Fruit fly (Drosophila melanogaster) whole organism, pupa: ENCODE results near the gene Gos28.
A peak's percentile ranks its signal among the peaks of the same experiment; 100 is the strongest.

Experiments used
- CG14655 ChIP-seq: fragments of 200-800 bp; sonication (Bioruptor generic); optimal IDR thresholded peaks from 3 replicates; lab custom pipeline; 2017; ENCODE audit warnings: mild to moderate bottlenecking, missing biosample characterization, missing genetic modification reagents, missing genetic modification characterization
- CG17806 ChIP-seq: fragments of 200-800 bp; sonication (Bioruptor generic); optimal IDR thresholded peaks from 2 replicates; lab custom pipeline; 2018; ENCODE audit warnings: missing biosample characterization, mild to moderate bottlenecking, missing genetic modification characterization, moderate library complexity
- CG32121 ChIP-seq: fragments of 200-800 bp; sonication (Bioruptor generic); IDR thresholded peaks from 2 replicates; pipeline ENCODE4 v1.3.6; 2022; ENCODE audit warnings: missing biosample characterization, missing genetic modification characterization
- CG8159 ChIP-seq: fragments of 200-800 bp; sonication (Bioruptor generic); optimal IDR thresholded peaks from 3 replicates; lab custom pipeline; 2018; ENCODE audit warnings: missing biosample characterization, mild to moderate bottlenecking, missing genetic modification characterization, moderate library complexity
- CG8301 ChIP-seq: fragments of 200-800 bp; sonication (Bioruptor generic); optimal IDR thresholded peaks from 2 replicates; lab custom pipeline; 2018; ENCODE audit warnings: missing biosample characterization, mild to moderate bottlenecking, missing genetic modification characterization
- EcR ChIP-seq: fragments of 200-800 bp; sonication (Bioruptor generic); optimal IDR thresholded peaks from 3 replicates; lab custom pipeline; 2019; ENCODE audit warnings: missing biosample characterization, missing genetic modification characterization, mild to moderate bottlenecking, moderate library complexity, missing genetic modification reagents
- Ets98B ChIP-seq: fragments of 200-800 bp; sonication (Bioruptor generic); IDR thresholded peaks from 2 replicates; pipeline ENCODE4 v1.3.6; 2022; ENCODE audit warnings: missing biosample characterization, missing genetic modification characterization
- Snoo ChIP-seq: fragments of 200-800 bp; sonication (Bioruptor generic); optimal IDR thresholded peaks from 3 replicates; lab custom pipeline; 2017; ENCODE audit warnings: missing biosample characterization, mild to moderate bottlenecking, missing genetic modification characterization, inconsistent platforms
- fd96Ca ChIP-seq: fragments of 200-800 bp; sonication (Bioruptor generic); IDR thresholded peaks from 3 replicates; pipeline ENCODE4 v1.3.6; 2022; ENCODE audit warnings: missing biosample characterization, missing genetic modification characterization
- gl ChIP-seq: fragments of 200-800 bp; sonication (Bioruptor generic); optimal IDR thresholded peaks from 2 replicates; lab custom pipeline; 2018; ENCODE audit warnings: missing biosample characterization, mild to moderate bottlenecking, missing genetic modification characterization

DNA sequence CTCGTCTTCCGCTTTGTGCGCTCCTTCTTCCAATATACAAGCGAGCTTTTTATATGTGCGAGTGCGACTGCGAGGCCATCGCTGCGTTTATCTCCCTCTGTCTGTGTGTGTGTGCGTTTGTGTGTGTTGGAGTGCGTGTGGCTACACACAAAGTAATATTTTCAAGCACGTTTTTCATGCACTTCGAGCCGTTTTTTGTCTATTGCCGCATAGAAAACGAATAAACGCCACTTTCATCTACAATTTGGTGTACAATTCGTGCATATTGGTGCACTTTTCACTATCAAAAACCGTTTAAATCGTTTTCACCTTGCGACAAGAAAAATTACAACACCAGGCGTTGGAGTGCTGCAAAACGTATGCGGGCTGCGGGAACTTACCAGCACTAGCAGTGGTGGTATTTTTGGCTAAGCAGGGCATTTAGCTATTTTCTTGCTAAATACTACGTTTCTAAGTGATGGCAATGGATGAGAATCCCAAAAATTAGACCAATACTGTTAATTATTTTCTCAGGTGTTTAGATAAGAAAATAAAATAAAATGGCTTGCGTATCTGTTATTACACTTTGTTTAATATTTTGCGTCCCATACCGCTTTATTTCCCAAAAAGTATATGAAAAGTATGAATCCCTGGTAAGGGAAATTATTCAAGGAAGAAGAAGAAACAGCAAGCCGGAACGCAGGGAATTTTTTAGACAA lies 4.4 kb upstream of the Gos28 start, which contains the start of the genes CG31224 and CstF64:
- TF ChIP-seq CG32121 (peak; percentile 76), EcR (GFP tag; lab: Kevin White, UChicago) (peak; percentile 84), CG17806 (tag; lab: Kevin White, UChicago) (peak; percentile 76), Ets98B (GFP tag; lab: Robert Waterston, UW) (peak; percentile 76), fd96Ca (GFP tag; lab: Robert Waterston, UW) (no peak), CG8159 (peak; percentile 75), Snoo (tag; lab: Kevin White, UChicago) (peak; percentile 71), CG14655 (GFP tag; lab: Kevin White, UChicago) (no peak), gl (peak; percentile 2), CG8301 (tag; lab: Kevin White, UChicago) (peak; percentile 65)
